Fruit fly (Drosophila melanogaster) whole organism, embryonic: ENCODE measurements around the gene CG1142.

ENCODE experiments used
- CG10543 ChIP-seq: fragments of 200-800 bp; sonication (Bioruptor generic); optimal IDR thresholded peaks from 3 replicates; lab custom pipeline; 2017; ENCODE audit warnings: missing biosample characterization, mild to moderate bottlenecking, missing genetic modification characterization, moderate library complexity
- CG11398 ChIP-seq: fragments of 200-800 bp; sonication (Bioruptor generic); optimal IDR thresholded peaks from 2 replicates; lab custom pipeline; 2016; ENCODE audit warnings: missing biosample characterization, missing genetic modification characterization
- CG12104 ChIP-seq: fragments of 200-800 bp; sonication (Bioruptor generic); optimal IDR thresholded peaks from 3 replicates; lab custom pipeline; 2016; ENCODE audit warnings: missing biosample characterization, missing genetic modification characterization
- CG12744 ChIP-seq: fragments of 200-800 bp; sonication (Bioruptor generic); optimal IDR thresholded peaks from 2 replicates; lab custom pipeline; 2016; ENCODE audit warnings: missing biosample characterization, missing genetic modification characterization
- CG13894 ChIP-seq: fragments of 200-800 bp; sonication (Bioruptor generic); optimal IDR thresholded peaks from 3 replicates; lab custom pipeline; 2018; ENCODE audit warnings: missing biosample characterization, mild to moderate bottlenecking, missing genetic modification characterization, moderate library complexity
- CG14860 ChIP-seq: fragments of 200-800 bp; sonication (Bioruptor generic); IDR thresholded peaks from 3 replicates; pipeline ENCODE4 v1.3.6; 2022; ENCODE audit warnings: missing biosample characterization, missing genetic modification characterization; ENCODE audit not compliant: partially characterized antibody
- CG15696 ChIP-seq: fragments of 200-800 bp; sonication (Bioruptor generic); optimal IDR thresholded peaks from 2 replicates; lab custom pipeline; 2019; ENCODE audit warnings: missing biosample characterization, mild to moderate bottlenecking, missing genetic modification characterization, moderate library complexity
- CG17802 ChIP-seq: fragments of 200-800 bp; sonication (Bioruptor generic); optimal IDR thresholded peaks from 2 replicates; lab custom pipeline; 2018; ENCODE audit warnings: missing biosample characterization, mild to moderate bottlenecking, missing genetic modification characterization, moderate library complexity
- CG18599 ChIP-seq: fragments of 200-800 bp; sonication (Bioruptor generic); optimal IDR thresholded peaks from 3 replicates; lab custom pipeline; 2017; ENCODE audit warnings: missing biosample characterization, missing genetic modification characterization, mild to moderate bottlenecking, moderate library complexity, missing genetic modification reagents
- CG33557 ChIP-seq: fragments of 200-800 bp; sonication (Bioruptor generic); optimal IDR thresholded peaks from 2 replicates; lab custom pipeline; 2019; ENCODE audit warnings: missing biosample characterization, mild to moderate bottlenecking, missing genetic modification characterization, moderate library complexity
- CG34376 ChIP-seq: fragments of 200-800 bp; sonication (Bioruptor generic); optimal IDR thresholded peaks from 2 replicates; lab custom pipeline; 2018; ENCODE audit warnings: missing biosample characterization, mild to moderate bottlenecking, missing genetic modification characterization
- CG6175 ChIP-seq: fragments of 200-800 bp; sonication (Bioruptor generic); IDR thresholded peaks from 3 replicates; pipeline ENCODE4 v1.3.6; 2022; ENCODE audit warnings: missing biosample characterization, missing genetic modification characterization
- CG6683 ChIP-seq: fragments of 200-800 bp; sonication (Bioruptor generic); optimal IDR thresholded peaks from 2 replicates; lab custom pipeline; 2017; ENCODE audit warnings: missing biosample characterization, mild to moderate bottlenecking, missing genetic modification characterization, missing genetic modification reagents
- CG6689 ChIP-seq: fragments of 200-800 bp; sonication (Bioruptor generic); IDR thresholded peaks from 2 replicates; pipeline ENCODE4 v1.3.6; 2022; ENCODE audit warnings: missing biosample characterization, missing genetic modification characterization
- CG7987 ChIP-seq: fragments of 200-800 bp; sonication (Bioruptor generic); optimal IDR thresholded peaks from 2 replicates; lab custom pipeline; 2018; ENCODE audit warnings: missing biosample characterization, mild to moderate bottlenecking, missing genetic modification characterization, moderate library complexity
- CG8089 ChIP-seq: fragments of 200-800 bp; sonication (Bioruptor generic); optimal IDR thresholded peaks from 3 replicates; lab custom pipeline; 2016; ENCODE audit warnings: missing biosample characterization, missing genetic modification characterization
- CG9437 ChIP-seq: fragments of 200-800 bp; sonication (Bioruptor generic); optimal IDR thresholded peaks from 2 replicates; lab custom pipeline; 2018; ENCODE audit warnings: missing biosample characterization, mild to moderate bottlenecking, missing genetic modification characterization
- CG9609 ChIP-seq: fragments of 200-800 bp; sonication (Bioruptor generic); optimal IDR thresholded peaks from 3 replicates; lab custom pipeline; 2016; ENCODE audit warnings: missing biosample characterization, missing genetic modification characterization
- CkIIα-i1 ChIP-seq: fragments of 200-800 bp; sonication (Bioruptor generic); IDR thresholded peaks from 2 replicates; pipeline ENCODE4 v1.3.6; 2022; ENCODE audit warnings: missing biosample characterization, missing genetic modification characterization
- GATAe ChIP-seq: fragments of 200-800 bp; sonication (Bioruptor generic); conservative IDR thresholded peaks from 2 replicates; pipeline ENCODE4 v1.3.6; 2022; ENCODE audit warnings: missing biosample characterization, missing genetic modification characterization
- HLH3B ChIP-seq: fragments of 200-800 bp; sonication (Bioruptor generic); IDR thresholded peaks from 2 replicates; pipeline ENCODE4 v1.3.6; 2022; ENCODE audit warnings: missing biosample characterization, missing genetic modification characterization
- Hmr ChIP-seq: fragments of 200-800 bp; sonication (Bioruptor generic); optimal IDR thresholded peaks from 3 replicates; lab custom pipeline; 2017; ENCODE audit warnings: mild to moderate bottlenecking, missing biosample characterization, missing genetic modification reagents, missing genetic modification characterization
- Med ChIP-seq: fragments of 200-800 bp; sonication (Bioruptor generic); peaks from one replicate; lab custom pipeline; 2016; ENCODE audit warnings: missing biosample characterization, missing genetic modification characterization, mild to moderate bottlenecking, inconsistent platforms, moderate library complexity
- Nf-YA ChIP-seq: fragments of 200-800 bp; sonication (Bioruptor generic); IDR thresholded peaks from 2 replicates; pipeline ENCODE4 v1.3.6; 2022; ENCODE audit warnings: missing biosample characterization, missing genetic modification characterization
- Nf-YB ChIP-seq: fragments of 200-800 bp; sonication (Bioruptor generic); optimal IDR thresholded peaks from 3 replicates; lab custom pipeline; 2019; ENCODE audit warnings: missing biosample characterization, mild to moderate bottlenecking, missing genetic modification characterization, moderate library complexity
- PHDP ChIP-seq: fragments of 200-800 bp; sonication (Bioruptor generic); optimal IDR thresholded peaks from 3 replicates; lab custom pipeline; 2018; ENCODE audit warnings: missing biosample characterization, mild to moderate bottlenecking, missing genetic modification characterization, moderate library complexity
- abd-A ChIP-seq: fragments of 200-800 bp; sonication (Bioruptor generic); optimal IDR thresholded peaks from 3 replicates; lab custom pipeline; 2019; ENCODE audit warnings: missing biosample characterization, mild to moderate bottlenecking, missing genetic modification characterization, moderate library complexity
- cato ChIP-seq: fragments of 200-800 bp; sonication (Bioruptor generic); optimal IDR thresholded peaks from 2 replicates; lab custom pipeline; 2016; ENCODE audit warnings: missing biosample characterization, missing genetic modification characterization, borderline replicate concordance
- caup ChIP-seq: fragments of 200-800 bp; sonication (Bioruptor generic); optimal IDR thresholded peaks from 3 replicates; lab custom pipeline; 2017; ENCODE audit warnings: missing biosample characterization, mild to moderate bottlenecking, missing genetic modification characterization, moderate library complexity; ENCODE audit not compliant: severe bottlenecking
- dan ChIP-seq: fragments of 200-800 bp; sonication (Bioruptor generic); IDR thresholded peaks from 2 replicates; pipeline ENCODE4 v1.3.6; 2022; ENCODE audit warnings: missing biosample characterization, missing genetic modification characterization
- en ChIP-seq: fragments of 200-800 bp; sonication (Bioruptor generic); optimal IDR thresholded peaks from 2 replicates; lab custom pipeline; 2016; ENCODE audit warnings: missing biosample characterization, missing genetic modification characterization
- esg ChIP-seq: fragments of 200-800 bp; sonication (Bioruptor generic); conservative IDR thresholded peaks from 2 replicates; pipeline ENCODE4 v1.3.6; 2022; ENCODE audit warnings: missing biosample characterization, missing genetic modification characterization
- exex ChIP-seq: fragments of 200-800 bp; sonication (Bioruptor generic); optimal IDR thresholded peaks from 4 replicates; lab custom pipeline; 2018; ENCODE audit warnings: missing biosample characterization, mild to moderate bottlenecking, missing genetic modification characterization, moderate library complexity
- fru ChIP-seq: fragments of >200 bp; optimal IDR thresholded peaks from 2 replicates; lab custom pipeline; 2017
- gce ChIP-seq: fragments of 200-800 bp; sonication (Bioruptor generic); IDR thresholded peaks from 3 replicates; pipeline ENCODE4 v1.3.6; 2022; ENCODE audit warnings: missing biosample characterization, missing genetic modification characterization
- grau ChIP-seq: fragments of 200-800 bp; optimal IDR thresholded peaks from 3 replicates; lab custom pipeline; 2019; ENCODE audit warnings: missing biosample characterization, mild to moderate bottlenecking, missing genetic modification characterization, moderate library complexity
- gt ChIP-seq: fragments of 200-800 bp; sonication (Bioruptor generic); IDR thresholded peaks from 2 replicates; pipeline ENCODE4 v1.3.6; 2022; ENCODE audit warnings: missing biosample characterization, missing genetic modification characterization
- inv ChIP-seq: fragments of 200-800 bp; sonication (Bioruptor generic); IDR thresholded peaks from 2 replicates; pipeline ENCODE4 v1.3.6; 2022; ENCODE audit warnings: missing biosample characterization, missing genetic modification characterization; ENCODE audit not compliant: partially characterized antibody
- jigr1 ChIP-seq: fragments of 200-800 bp; sonication (Bioruptor generic); IDR thresholded peaks from 3 replicates; pipeline ENCODE4 v1.3.6; 2022; ENCODE audit warnings: missing biosample characterization, missing genetic modification characterization
- mirr ChIP-seq: fragments of 200-800 bp; sonication (Bioruptor generic); optimal IDR thresholded peaks from 3 replicates; lab custom pipeline; 2018; ENCODE audit warnings: missing biosample characterization, mild to moderate bottlenecking, missing genetic modification characterization
- mld ChIP-seq: fragments of 200-800 bp; sonication (Bioruptor generic); IDR thresholded peaks from 3 replicates; pipeline ENCODE4 v1.3.6; 2022; ENCODE audit warnings: missing biosample characterization, missing genetic modification characterization; ENCODE audit not compliant: partially characterized antibody
- nerfin-2 ChIP-seq: fragments of 200-800 bp; sonication (Bioruptor generic); IDR thresholded peaks from 2 replicates; pipeline ENCODE4 v1.3.6; 2022; ENCODE audit warnings: missing biosample characterization, missing genetic modification characterization; ENCODE audit not compliant: partially characterized antibody
- pan ChIP-seq, 4 experiments: fragments of >200 bp in 3 of 4; fragments of 200-800 bp in 1 of 4; sonication (Bioruptor generic) in 1 of 4; optimal IDR thresholded peaks in 3 of 4; IDR thresholded peaks in 1 of 4; 2 replicates each; pipeline versions ENCODE4 v1.3.6 to Lab custom; 2017 to 2022; ENCODE audit warnings: missing biosample characterization in 2 of 4, missing genetic modification characterization in 2 of 4, mixed read lengths in 1 of 4
- pho ChIP-seq: fragments of 200-800 bp; sonication (Bioruptor generic); optimal IDR thresholded peaks from 2 replicates; lab custom pipeline; 2016; ENCODE audit warnings: missing biosample characterization, missing genetic modification characterization
- pros ChIP-seq: fragments of 200-800 bp; sonication (Bioruptor generic); optimal IDR thresholded peaks from 3 replicates; lab custom pipeline; 2019; ENCODE audit warnings: missing biosample characterization, mild to moderate bottlenecking, missing genetic modification characterization, moderate library complexity
- salm ChIP-seq: fragments of 200-800 bp; sonication (Bioruptor generic); optimal IDR thresholded peaks from 2 replicates; lab custom pipeline; 2018; ENCODE audit warnings: missing biosample characterization, mild to moderate bottlenecking, missing genetic modification characterization
- sens ChIP-seq: fragments of 200-800 bp; sonication (Bioruptor generic); peaks from one replicate; lab custom pipeline; 2016; ENCODE audit warnings: missing biosample characterization, missing genetic modification characterization

Gene CG1142

DNA sequence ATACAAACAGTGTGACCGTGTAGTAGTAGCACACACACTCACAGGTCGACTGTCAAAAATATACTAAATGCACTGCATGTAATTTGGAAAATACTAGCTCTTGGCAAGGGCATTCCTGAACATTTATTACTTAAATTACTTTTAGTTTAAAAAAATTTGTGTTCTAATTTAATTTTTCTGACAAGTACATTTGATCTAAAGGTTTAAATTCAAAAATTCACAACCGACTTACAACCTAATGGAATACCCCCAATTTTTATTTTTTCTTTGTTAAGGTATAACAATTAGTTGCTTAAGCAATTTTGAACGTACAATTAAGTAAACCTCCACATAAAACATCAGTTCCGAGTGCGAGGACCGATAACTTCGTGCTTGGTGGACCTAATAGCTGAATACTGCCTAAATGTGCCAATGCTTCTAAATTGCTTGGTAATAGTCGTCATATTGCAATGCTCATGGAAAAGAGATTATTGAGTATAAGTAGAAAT is at the start of gene CG1142 (continued):
- TF ChIP-seq Nf-YA (GFP tag; lab: Robert Waterston, UW) (peak; percentile 98), CG10543 (GFP tag; lab: Kevin White, UChicago) (peak; percentile 95), grau (peak; percentile 98), CG8089 (GFP tag; lab: Kevin White, UChicago) (peak; percentile 97), fru (no peak), en (GFP tag; lab: Kevin White, UChicago) (peak; percentile 96), gt (peak; percentile 96), caup (peak; percentile 98), CG12104 (GFP tag; lab: Kevin White, UChicago) (peak; percentile 99), CG9437 (GFP tag; lab: Kevin White, UChicago) (peak; percentile 96), HLH3B (GFP tag; lab: Robert Waterston, UW) (peak; percentile 97), CG17802 (peak; percentile 93), CG6683 (GFP tag; lab: Kevin White, UChicago) (peak; percentile 95), esg (GFP tag; lab: Robert Waterston, UW) (peak; percentile 98), dan (GFP tag; lab: Robert Waterston, UW) (peak; percentile 76), salm (tag; lab: Kevin White, UChicago) (peak; percentile 99), cato (GFP tag; lab: Kevin White, UChicago) (peak; percentile 96), Hmr (GFP tag; lab: Kevin White, UChicago) (peak; percentile 98), CG13894 (tag; lab: Kevin White, UChicago) (peak; percentile 98), Nf-YB (peak; percentile 91), CG6689 (GFP tag; lab: Robert Waterston, UW) (peak; percentile 98), CG9609 (GFP tag; lab: Kevin White, UChicago) (peak; percentile 96), pan (optimal IDR thresholded peaks at IDR 0.05; lab: Kevin White, UChicago) (no peak), pan (GFP tag; optimal IDR thresholded peaks at IDR 0.05 in 1 of 2, IDR thresholded peaks at IDR 0.05 in 1 of 2) (peak in 1 of 2 experiments; percentile 99), gce (peak; percentile 99), inv (GFP tag; lab: Robert Waterston, UW) (no peak), pros (GFP tag; lab: Kevin White, UChicago) (peak; percentile 73), nerfin-2 (GFP tag; lab: Robert Waterston, UW) (no peak), abd-A (peak; percentile 93), mld (GFP tag; lab: Robert Waterston, UW) (no peak)
- TF ChIP-seq, all 482 proteins: peak for 443

DNA sequence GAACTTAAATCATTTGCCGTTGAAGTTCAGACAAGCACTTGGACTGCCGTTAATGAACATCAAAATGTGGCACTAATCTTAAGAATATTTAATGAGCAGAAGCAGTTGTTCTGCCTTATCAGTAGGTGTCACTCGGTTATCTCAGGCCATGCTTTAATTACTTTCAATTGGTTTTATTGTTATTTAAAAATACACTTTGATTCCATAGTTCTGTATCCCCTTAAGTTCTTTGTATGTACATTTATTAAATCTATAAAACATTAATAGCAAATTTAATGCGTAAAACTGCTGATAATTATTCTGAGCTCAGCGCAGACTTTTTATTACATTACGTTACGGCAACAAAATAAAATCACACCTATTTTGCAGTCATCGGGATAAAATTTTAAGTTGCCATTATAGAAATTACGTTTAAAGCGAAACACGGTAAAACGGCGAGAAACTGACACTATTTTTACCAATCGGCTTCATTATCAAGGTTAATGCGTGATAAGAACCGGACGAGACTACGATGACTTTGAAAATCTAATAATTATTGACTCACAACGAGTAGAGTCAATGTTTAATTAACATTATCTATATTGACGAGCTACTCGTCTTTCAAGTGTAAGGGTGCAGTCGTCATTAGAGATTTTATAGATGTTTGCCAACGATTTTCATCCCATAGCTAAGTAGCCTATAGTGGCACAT is 48.8 kb upstream of the CG1142 start:
- no peak for TF ChIP-seq CG12744
- no peak for TF ChIP-seq GATAe (GFP tag; lab: Robert Waterston, UW)
- peak; percentile 6 for TF ChIP-seq CG7987
- TF ChIP-seq nerfin-2 (GFP tag; lab: Robert Waterston, UW): no peak
- no peak for TF ChIP-seq CkIIα-i1 (GFP tag; lab: Robert Waterston, UW)
- TF ChIP-seq abd-A: peak; percentile 52
- TF ChIP-seq CG6175 (GFP tag; lab: Robert Waterston, UW): no peak
- no peak for TF ChIP-seq CG14860 (GFP tag; lab: Robert Waterston, UW)
- no peak for TF ChIP-seq jigr1 (GFP tag; lab: Robert Waterston, UW)
- peak; percentile 52 for TF ChIP-seq exex (tag; lab: Kevin White, UChicago)
- peak; percentile 4 for TF ChIP-seq PHDP (tag; lab: Kevin White, UChicago)
- TF ChIP-seq CG18599 (GFP tag; lab: Kevin White, UChicago): peak; percentile 22
- peak; percentile 51 for TF ChIP-seq CG34376
- TF ChIP-seq CG15696 (tag; lab: Kevin White, UChicago): peak; percentile 5
- no peak for TF ChIP-seq CG11398 (GFP tag; lab: Kevin White, UChicago)
- TF ChIP-seq mirr (GFP tag; lab: Kevin White, UChicago): peak; percentile 44
- peak; percentile 58 for TF ChIP-seq Med (GFP tag; lab: Kevin White, UChicago)
- TF ChIP-seq pho (GFP tag; lab: Kevin White, UChicago): no peak
- peak; percentile 12 for TF ChIP-seq CG33557
- TF ChIP-seq sens (GFP tag; lab: Kevin White, UChicago): peak; percentile 67
